Fruit fly (Drosophila melanogaster): Measurements from ENCODE around the gene CG4362.

The CG4362 gene

dm6 chr3R:20285678-20286449 is 21.5 kb downstream of the CG4362 start (continued):
- TF ChIP-seq Dfd (GFP tag; optimal IDR thresholded peaks at IDR 0.05): no peak
- TF ChIP-seq NFAT (GFP tag; IDR thresholded peaks at IDR 0.05): no peak
- TF ChIP-seq PHDP (tag; optimal IDR thresholded peaks at IDR 0.05): peak; percentile 49
- peak; percentile 55 for TF ChIP-seq Antp (GFP tag; optimal IDR thresholded peaks at IDR 0.05)
- TF ChIP-seq Ptx1 (GFP tag; IDR thresholded peaks at IDR 0.05): peak; percentile 25; the same call in 1 of the 2 replicates
- no peak for TF ChIP-seq Bteb2 (GFP tag; optimal IDR thresholded peaks at IDR 0.05)
- peak; percentile 39; the same call in 1 of the 2 replicates for TF ChIP-seq Awh (GFP tag; IDR thresholded peaks at IDR 0.05)
- TF ChIP-seq Chrac-16 (GFP tag; optimal IDR thresholded peaks at IDR 0.05): no peak
- peak; percentile 45; the same call in 1 of the 2 replicates for TF ChIP-seq E2f1 (GFP tag; IDR thresholded peaks at IDR 0.05)
- TF ChIP-seq CG7745 (tag; optimal IDR thresholded peaks at IDR 0.05): no peak
- peak; percentile 94 for TF ChIP-seq ci (GFP tag; IDR thresholded peaks at IDR 0.05)
- TF ChIP-seq CG4707 (GFP tag; optimal IDR thresholded peaks at IDR 0.05): peak; percentile 83
- no peak for TF ChIP-seq gfzf (GFP tag; optimal IDR thresholded peaks at IDR 0.05)
- TF ChIP-seq ken (GFP tag; IDR thresholded peaks at IDR 0.05): peak; percentile 76
- no peak for TF ChIP-seq CG15514 (GFP tag; optimal IDR thresholded peaks at IDR 0.05)
- no peak for TF ChIP-seq gcm2 (GFP tag; optimal IDR thresholded peaks at IDR 0.05)
- TF ChIP-seq CG2889 (GFP tag; IDR thresholded peaks at IDR 0.05): no peak
- peak; percentile 26 for TF ChIP-seq TFAM (GFP tag; optimal IDR thresholded peaks at IDR 0.05)
- peak; percentile 55 for TF ChIP-seq CG18619 (GFP tag; optimal IDR thresholded peaks at IDR 0.05)
- TF ChIP-seq CG7963 (GFP tag; IDR thresholded peaks at IDR 0.05; ENCODE audit: partially characterized antibody): no peak
- no peak for TF ChIP-seq crc (GFP tag; optimal IDR thresholded peaks at IDR 0.05)
- TF ChIP-seq ato (GFP tag; IDR thresholded peaks at IDR 0.05; ENCODE audit: partially characterized antibody): no peak
- TF ChIP-seq zen (tag; optimal IDR thresholded peaks at IDR 0.05): no peak
- no peak for TF ChIP-seq h (optimal IDR thresholded peaks at IDR 0.05)
- peak; percentile 49 for TF ChIP-seq CG10543 (GFP tag; optimal IDR thresholded peaks at IDR 0.05)
- TF ChIP-seq CG6765 (GFP tag; optimal IDR thresholded peaks at IDR 0.05): no peak
- peak; percentile 47 for TF ChIP-seq NK7.1 (GFP tag; optimal IDR thresholded peaks at IDR 0.05)
- no peak for TF ChIP-seq nerfin-2 (GFP tag; IDR thresholded peaks at IDR 0.05; ENCODE audit: partially characterized antibody)
- TF ChIP-seq cad (GFP tag; optimal IDR thresholded peaks at IDR 0.05): no peak
- peak; percentile 9 for TF ChIP-seq nmo (GFP tag; optimal IDR thresholded peaks at IDR 0.05)
- 0 out of 2 replicates have a peak, but pooled peaks have one; percentile 27 for TF ChIP-seq bowl (GFP tag; IDR thresholded peaks at IDR 0.05)
- TF ChIP-seq CG6813 (GFP tag; optimal IDR thresholded peaks at IDR 0.05): peak; percentile 90
- no peak for TF ChIP-seq Dek (tag; optimal IDR thresholded peaks at IDR 0.05)
- no peak for TF ChIP-seq usp (GFP tag; optimal IDR thresholded peaks at IDR 0.05)
- TF ChIP-seq CG11560 (tag; IDR thresholded peaks at IDR 0.05): no peak
- peak; percentile 88 for TF ChIP-seq CG15601 (tag; optimal IDR thresholded peaks at IDR 0.05)
- no peak for TF ChIP-seq sima (GFP tag; optimal IDR thresholded peaks at IDR 0.05)
- peak; percentile 61 for TF ChIP-seq Bdp1 (GFP tag; optimal IDR thresholded peaks at IDR 0.05)
- peak; percentile 67 for TF ChIP-seq dmrt11E (tag; optimal IDR thresholded peaks at IDR 0.05)
- no peak for TF ChIP-seq tna (GFP tag; IDR thresholded peaks at IDR 0.05; ENCODE audit: partially characterized antibody)
- no peak for TF ChIP-seq disco-r (GFP tag; optimal IDR thresholded peaks at IDR 0.05)
- TF ChIP-seq Kr (GFP tag; optimal IDR thresholded peaks at IDR 0.05): no peak
- peak; percentile 68 for TF ChIP-seq gem (tag; optimal IDR thresholded peaks at IDR 0.05)
- peak; percentile 96 for TF ChIP-seq kni (GFP tag; optimal IDR thresholded peaks at IDR 0.05)
- TF ChIP-seq ab (GFP tag; optimal IDR thresholded peaks at IDR 0.05): no peak
- peak; percentile 52 for TF ChIP-seq CG18476 (GFP tag; optimal IDR thresholded peaks at IDR 0.05)
- peak; percentile 20 for TF ChIP-seq CG12236 (GFP tag; optimal IDR thresholded peaks at IDR 0.05)
- peak; percentile 85 for TF ChIP-seq nau (GFP tag; optimal IDR thresholded peaks at IDR 0.05)
- TF ChIP-seq CG15073 (GFP tag; optimal IDR thresholded peaks at IDR 0.05): no peak
